Worm (Caenorhabditis elegans) whole organism, L4 larva: Measurements from ENCODE around the gene T05G5.1.

Experiments used
- D1046.2 ChIP-seq: fragments of 200-800 bp; sonication (Bioruptor generic); IDR thresholded peaks from 2 replicates; pipeline ENCODE4 v1.3.6; 2022; ENCODE audit warnings: missing genetic modification characterization, missing compliant biosample characterization
- F10B5.3 ChIP-seq: sonication (generic microtip); optimal IDR thresholded peaks from 2 replicates; lab custom pipeline; 2016; ENCODE audit warnings: mild to moderate bottlenecking, missing genetic modification characterization, missing compliant biosample characterization
- Y105C5A.15 ChIP-seq: fragments of 200-800 bp; sonication (Bioruptor generic); IDR thresholded peaks from 2 replicates; pipeline ENCODE4 v1.3.6; 2022; ENCODE audit warnings: missing genetic modification characterization, missing compliant biosample characterization
- Y5F2A.4 ChIP-seq: fragments of 200-800 bp; sonication (Bioruptor generic); optimal IDR thresholded peaks from 2 replicates; lab custom pipeline; 2018; ENCODE audit warnings: mild to moderate bottlenecking, missing genetic modification characterization, missing compliant biosample characterization
- ZK546.5 ChIP-seq, 2 experiments: sonication (generic microtip); optimal IDR thresholded peaks; 2 replicates each; lab custom pipeline; 2017; ENCODE audit warnings: missing biosample characterization in 2 of 2, missing genetic modification characterization in 2 of 2
- aha-1 ChIP-seq: fragments of 150-350 bp; peaks from one replicate; lab custom pipeline; 2014; ENCODE audit warnings: missing biosample characterization, missing genetic modification characterization
- aly-2 ChIP-seq: sonication (generic microtip); optimal IDR thresholded peaks from 2 replicates; lab custom pipeline; 2018; ENCODE audit warnings: missing biosample characterization, missing genetic modification characterization
- attf-4 ChIP-seq: sonication (generic microtip); optimal IDR thresholded peaks from 3 replicates; lab custom pipeline; 2017; ENCODE audit warnings: missing biosample characterization, missing genetic modification characterization
- ceh-20 ChIP-seq: fragments of 200-800 bp; sonication (Bioruptor generic); IDR thresholded peaks from 2 replicates; pipeline ENCODE4 v1.3.6; 2022; ENCODE audit warnings: missing genetic modification reagents, missing genetic modification characterization, missing compliant biosample characterization
- ceh-28 ChIP-seq: fragments of 150-350 bp; optimal IDR thresholded peaks from 2 replicates; lab custom pipeline; 2014; ENCODE audit warnings: missing biosample characterization, missing genetic modification reagents, missing genetic modification characterization
- ceh-32 ChIP-seq: sonication (generic microtip); optimal IDR thresholded peaks from 2 replicates; lab custom pipeline; 2016; ENCODE audit warnings: mild to moderate bottlenecking, missing genetic modification characterization, missing compliant biosample characterization; ENCODE audit not compliant: poor library complexity
- ceh-62 ChIP-seq: sonication (generic microtip); optimal IDR thresholded peaks from 2 replicates; lab custom pipeline; 2017; ENCODE audit warnings: missing biosample characterization, missing genetic modification characterization
- ceh-82 ChIP-seq: sonication (generic microtip); optimal IDR thresholded peaks from 2 replicates; lab custom pipeline; 2017; ENCODE audit warnings: missing biosample characterization, missing genetic modification characterization
- ces-1 ChIP-seq: fragments of 150-350 bp; sonication (generic microtip); optimal IDR thresholded peaks from 4 replicates; lab custom pipeline; 2014; ENCODE audit warnings: missing biosample characterization, missing genetic modification reagents, missing genetic modification characterization
- daf-16 ChIP-seq, 3 experiments: sonication (generic microtip); optimal IDR thresholded peaks; 2 replicates each; lab custom pipeline; 2016 to 2017; ENCODE audit warnings: missing genetic modification characterization in 3 of 3, missing genetic modification reagents in 3 of 3, mild to moderate bottlenecking in 2 of 3, missing compliant biosample characterization in 2 of 3, missing biosample characterization in 1 of 3, moderate library complexity in 1 of 3
- daf-19 ChIP-seq: fragments of 200-800 bp; sonication (Bioruptor generic); conservative IDR thresholded peaks from 2 replicates; pipeline ENCODE4 v1.3.6; 2022; ENCODE audit warnings: missing genetic modification characterization, missing compliant biosample characterization
- dmd-8 ChIP-seq: fragments of 200-800 bp; sonication (Bioruptor generic); IDR thresholded peaks from 2 replicates; pipeline ENCODE4 v1.3.6; 2022; ENCODE audit warnings: missing genetic modification characterization, missing compliant biosample characterization
- dmd-9 ChIP-seq: fragments of 200-800 bp; sonication (Bioruptor generic); IDR thresholded peaks from 2 replicates; pipeline ENCODE4 v1.3.6; 2022; ENCODE audit warnings: missing genetic modification reagents, missing genetic modification characterization, missing compliant biosample characterization
- dve-1 ChIP-seq: sonication (generic microtip); optimal IDR thresholded peaks from 2 replicates; lab custom pipeline; 2017; ENCODE audit warnings: antibody characterized with exemption, mild to moderate bottlenecking, missing genetic modification characterization, missing compliant biosample characterization; ENCODE audit not compliant: insufficient read depth
- fkh-10 ChIP-seq: fragments of 150-350 bp; optimal IDR thresholded peaks from 2 replicates; lab custom pipeline; 2014; ENCODE audit warnings: missing biosample characterization, missing genetic modification reagents, missing genetic modification characterization
- fos-1 ChIP-seq: fragments of 150-350 bp; optimal IDR thresholded peaks from 2 replicates; lab custom pipeline; 2014; ENCODE audit warnings: missing biosample characterization, missing genetic modification characterization
- gei-8 ChIP-seq: fragments of 200-800 bp; sonication (Bioruptor generic); optimal IDR thresholded peaks from 2 replicates; lab custom pipeline; 2018; ENCODE audit warnings: mild to moderate bottlenecking, missing genetic modification characterization, missing compliant biosample characterization
- hif-1 ChIP-seq, 2 experiments: sonication (generic microtip); optimal IDR thresholded peaks; 2 replicates each; lab custom pipeline; 2016 to 2017; ENCODE audit warnings: missing compliant biosample characterization in 2 of 2, missing genetic modification characterization in 2 of 2, missing genetic modification reagents in 2 of 2, missing genotype in 2 of 2, mild to moderate bottlenecking in 1 of 2
- hlh-30 ChIP-seq: sonication (generic microtip); optimal IDR thresholded peaks from 2 replicates; lab custom pipeline; 2017; ENCODE audit warnings: antibody characterized with exemption, mild to moderate bottlenecking, missing genetic modification characterization, missing compliant biosample characterization; ENCODE audit not compliant: insufficient read depth
- jun-1 ChIP-seq: fragments of 150-350 bp; optimal IDR thresholded peaks from 2 replicates; lab custom pipeline; 2014; ENCODE audit warnings: missing biosample characterization, missing genetic modification reagents, missing genetic modification characterization
- lim-7 ChIP-seq: fragments of 200-800 bp; sonication (Bioruptor generic); IDR thresholded peaks from 2 replicates; pipeline ENCODE4 v1.3.6; 2022; ENCODE audit warnings: missing genetic modification characterization, missing compliant biosample characterization
- lin-13 ChIP-seq: fragments of 150-350 bp; optimal IDR thresholded peaks from 2 replicates; lab custom pipeline; 2014; ENCODE audit warnings: missing biosample characterization, missing genetic modification reagents, missing genetic modification characterization
- lin-29 ChIP-seq: fragments of 200-800 bp; sonication (Bioruptor generic); IDR thresholded peaks from 2 replicates; pipeline ENCODE4 v1.3.6; 2022; ENCODE audit warnings: missing genetic modification reagents, missing genetic modification characterization, missing compliant biosample characterization
- madf-5 ChIP-seq, 2 experiments: fragments of 200-800 bp; sonication (Bioruptor generic); IDR thresholded peaks; 2 replicates each; pipeline ENCODE4 v1.3.6; 2022; ENCODE audit warnings: missing compliant biosample characterization in 2 of 2, missing genetic modification characterization in 2 of 2
- madf-9 ChIP-seq: fragments of 200-800 bp; sonication (Bioruptor generic); conservative IDR thresholded peaks from 2 replicates; pipeline ENCODE4 v1.3.6; 2022; ENCODE audit warnings: missing genetic modification reagents, missing genetic modification characterization, missing compliant biosample characterization
- mep-1 ChIP-seq: fragments of 150-350 bp; sonication (generic microtip); optimal IDR thresholded peaks from 3 replicates; lab custom pipeline; 2014; ENCODE audit warnings: missing biosample characterization, missing genetic modification characterization
- mes-2 ChIP-seq: sonication (generic microtip); optimal IDR thresholded peaks from 2 replicates; lab custom pipeline; 2016; ENCODE audit warnings: missing genotype, mild to moderate bottlenecking, missing genetic modification characterization, missing compliant biosample characterization; ENCODE audit not compliant: poor library complexity, severe bottlenecking
- nhr-10 ChIP-seq: fragments of 150-350 bp; optimal IDR thresholded peaks from 2 replicates; lab custom pipeline; 2014; ENCODE audit warnings: missing biosample characterization, missing genetic modification characterization
- nhr-11 ChIP-seq: fragments of 150-350 bp; optimal IDR thresholded peaks from 2 replicates; lab custom pipeline; 2014; ENCODE audit warnings: missing biosample characterization, missing genetic modification characterization
- nhr-48 ChIP-seq: sonication (generic microtip); optimal IDR thresholded peaks from 2 replicates; lab custom pipeline; 2016; ENCODE audit warnings: mild to moderate bottlenecking, missing genetic modification characterization, missing compliant biosample characterization
- nhr-77 ChIP-seq: fragments of 150-350 bp; optimal IDR thresholded peaks from 2 replicates; lab custom pipeline; 2014; ENCODE audit warnings: missing biosample characterization, missing genetic modification characterization
- pha-4 ChIP-seq, 2 experiments: fragments of 150-350 bp in 1 of 2; fragments of 200-800 bp in 1 of 2; sonication (Bioruptor generic) in 1 of 2; IDR thresholded peaks in 1 of 2; optimal IDR thresholded peaks in 1 of 2; 2 replicates each; pipeline versions ENCODE4 v1.3.6 to Lab custom; 2014 to 2022; ENCODE audit warnings: missing genetic modification characterization in 2 of 2, missing genetic modification reagents in 2 of 2, missing biosample characterization in 1 of 2, missing compliant biosample characterization in 1 of 2
- php-3 ChIP-seq: fragments of 200-800 bp; sonication (Bioruptor generic); IDR thresholded peaks from 2 replicates; pipeline ENCODE4 v1.3.6; 2022; ENCODE audit warnings: missing genetic modification reagents, missing genetic modification characterization, missing compliant biosample characterization
- pqm-1 ChIP-seq: sonication (generic microtip); optimal IDR thresholded peaks from 2 replicates; lab custom pipeline; 2017; ENCODE audit warnings: missing biosample characterization, missing genetic modification characterization
- saeg-2 ChIP-seq: fragments of 200-800 bp; sonication (Bioruptor generic); IDR thresholded peaks from 2 replicates; pipeline ENCODE4 v1.3.6; 2022; ENCODE audit warnings: missing genetic modification reagents, missing genetic modification characterization, missing compliant biosample characterization
- sdz-12 ChIP-seq: fragments of 200-800 bp; sonication (Bioruptor generic); optimal IDR thresholded peaks from 2 replicates; lab custom pipeline; 2018; ENCODE audit warnings: mild to moderate bottlenecking, missing genetic modification characterization, missing compliant biosample characterization
- skn-1 ChIP-seq: fragments of 150-350 bp; optimal IDR thresholded peaks from 2 replicates; lab custom pipeline; 2014; ENCODE audit warnings: missing biosample characterization, missing genetic modification characterization
- snpc-4 ChIP-seq: fragments of 150-350 bp; optimal IDR thresholded peaks from 2 replicates; lab custom pipeline; 2014; ENCODE audit warnings: missing biosample characterization, missing genetic modification characterization
- unc-62 ChIP-seq, 3 experiments: fragments of 150-350 bp in 1 of 3; sonication (generic microtip); optimal IDR thresholded peaks in 2 of 3; peaks in 1 of 3; 1 replicate in 1 of 3; 2 replicates in 2 of 3; lab custom pipeline; 2014 to 2017; ENCODE audit warnings: missing biosample characterization in 3 of 3, missing genetic modification characterization in 3 of 3, missing genetic modification reagents in 3 of 3, missing genotype in 1 of 3
- ztf-11 ChIP-seq: fragments of 150-350 bp; optimal IDR thresholded peaks from 2 replicates; lab custom pipeline; 2014; ENCODE audit warnings: missing biosample characterization, missing genetic modification characterization
- ztf-7 ChIP-seq: fragments of 150-350 bp; optimal IDR thresholded peaks from 2 replicates; lab custom pipeline; 2014; ENCODE audit warnings: missing biosample characterization, missing genetic modification characterization

Gene T05G5.1

ce11 chrIII:9768023-9768422 is 24.9 kb upstream of the T05G5.1 start (continued):
- TF ChIP-seq madf-9 (GFP tag; lab: Robert Waterston, UW) = no peak
- 0 out of 2 replicates have a peak, but pooled peaks have one; percentile 14 for TF ChIP-seq lim-7 (GFP tag; lab: Robert Waterston, UW)
- no peak for TF ChIP-seq mes-2
- TF ChIP-seq nhr-11 (tag; lab: Kevin White, UChicago) = no peak

ce11 chrIII:9767095-9767494 is 24.0 kb upstream of the T05G5.1 start:
- TF ChIP-seq ceh-28 (no peak), attf-4 (tag; lab: Kevin White, UChicago) (no peak), dmd-8 (GFP tag; lab: Robert Waterston, UW) (no peak), lin-29 (no peak), unc-62 (GFP tag; optimal IDR thresholded peaks at IDR 0.05 in 1 of 2; lab: Kevin White, UChicago) (peak in 1 of 2 experiments; percentile 57), unc-62 (tag; optimal IDR thresholded peaks at IDR 0.05; lab: Kevin White, UChicago) (no peak), aha-1 (tag; lab: Kevin White, UChicago) (peak; percentile 50), dmd-9 (GFP tag; lab: Robert Waterston, UW) (no peak), ceh-20 (GFP tag; lab: Robert Waterston, UW) (no peak), skn-1 (no peak), sdz-12 (GFP tag; lab: Kevin White, UChicago) (no peak), madf-9 (GFP tag; lab: Robert Waterston, UW) (no peak), lim-7 (GFP tag; lab: Robert Waterston, UW) (no peak), nhr-11 (tag; lab: Kevin White, UChicago) (no peak), pqm-1 (tag; lab: Kevin White, UChicago) (no peak)

- no peak for TF ChIP-seq madf-9 (GFP tag; lab: Robert Waterston, UW)
- no peak for TF ChIP-seq ZK546.5 (tag; optimal IDR thresholded peaks at IDR 0.05; lab: Kevin White, UChicago)
- no peak for TF ChIP-seq fos-1 (tag; lab: Kevin White, UChicago)
- TF ChIP-seq pha-4 (GFP tag; IDR thresholded peaks at IDR 0.05; lab: Robert Waterston, UW) = no peak
- TF ChIP-seq pha-4 (tag; optimal IDR thresholded peaks at IDR 0.05; lab: Kevin White, UChicago) = no peak
- TF ChIP-seq snpc-4 (tag; lab: Kevin White, UChicago) = no peak
- TF ChIP-seq ceh-32 (tag; lab: Kevin White, UChicago) = no peak
- TF ChIP-seq dve-1 (tag; lab: Kevin White, UChicago) = peak; percentile 33
- no peak for TF ChIP-seq aly-2 (tag; lab: Kevin White, UChicago)
- no peak for TF ChIP-seq ceh-62 (tag; lab: Kevin White, UChicago)
- no peak for TF ChIP-seq D1046.2 (GFP tag; lab: Robert Waterston, UW)
- TF ChIP-seq madf-5 (GFP tag; IDR thresholded peaks at IDR 0.05; lab: Robert Waterston, UW) = no peak
- TF ChIP-seq Y105C5A.15 (GFP tag; lab: Robert Waterston, UW) = no peak
- peak; percentile 20 for TF ChIP-seq mep-1 (tag; lab: Kevin White, UChicago)
- TF ChIP-seq ztf-7 (tag; lab: Kevin White, UChicago) = no peak
- TF ChIP-seq fkh-10 (GFP tag; lab: Kevin White, UChicago) = no peak
- TF ChIP-seq ces-1 (GFP tag; lab: Kevin White, UChicago) = no peak
- no peak for TF ChIP-seq daf-16 (GFP tag; optimal IDR thresholded peaks at IDR 0.05; lab: Kevin White, UChicago)
- no peak for TF ChIP-seq daf-16 (tag; optimal IDR thresholded peaks at IDR 0.05; lab: Kevin White, UChicago)
- no peak for TF ChIP-seq lin-13
- no peak for TF ChIP-seq nhr-77 (tag; lab: Kevin White, UChicago)
- TF ChIP-seq saeg-2 (GFP tag; lab: Robert Waterston, UW) = no peak
- TF ChIP-seq ceh-28 = peak; percentile 11
- no peak for TF ChIP-seq jun-1 (tag; lab: Kevin White, UChicago)
- TF ChIP-seq nhr-10 (tag; lab: Kevin White, UChicago) = no peak
- no peak for TF ChIP-seq hif-1 (tag; optimal IDR thresholded peaks at IDR 0.05; lab: Kevin White, UChicago)
- no peak for TF ChIP-seq unc-62 (GFP tag; optimal IDR thresholded peaks at IDR 0.05 in 1 of 2; lab: Kevin White, UChicago)
- TF ChIP-seq unc-62 (tag; optimal IDR thresholded peaks at IDR 0.05; lab: Kevin White, UChicago) = no peak
- TF ChIP-seq php-3 (GFP tag; lab: Robert Waterston, UW) = no peak
- TF ChIP-seq Y5F2A.4 (GFP tag; lab: Kevin White, UChicago) = no peak
- peak; percentile 63 for TF ChIP-seq mes-2
- TF ChIP-seq lim-7 (GFP tag; lab: Robert Waterston, UW) = no peak
- no peak for TF ChIP-seq gei-8 (GFP tag; lab: Kevin White, UChicago)
- TF ChIP-seq nhr-48 (tag; lab: Kevin White, UChicago) = no peak
- no peak for TF ChIP-seq ceh-82
- peak; percentile 8 for TF ChIP-seq hlh-30 (tag; lab: Kevin White, UChicago)
- TF ChIP-seq F10B5.3 (tag; lab: Kevin White, UChicago) = no peak
- TF ChIP-seq daf-19 = no peak
- no peak for TF ChIP-seq nhr-11 (tag; lab: Kevin White, UChicago)
- no peak for TF ChIP-seq ztf-11 (tag; lab: Kevin White, UChicago)
Measured at ce11 chrIII:9766175-9766574, 23.0 kb upstream of the T05G5.1 start, which contains the start of gene cbp-1. cbp-1 (plus strand) TSS chrIII:9766509.
